Fruit fly (Drosophila melanogaster) whole organism, embryonic: ENCODE measurements around the gene Mical.

ENCODE experiments used
- Asciz ChIP-seq: fragments of 200-800 bp; sonication (Bioruptor generic); optimal IDR thresholded peaks from 2 replicates; lab custom pipeline; 2017; ENCODE audit warnings: missing biosample characterization, mild to moderate bottlenecking, missing genetic modification characterization, missing genetic modification reagents
- CG11504 ChIP-seq: fragments of 200-800 bp; sonication (Bioruptor generic); optimal IDR thresholded peaks from 3 replicates; lab custom pipeline; 2019; ENCODE audit warnings: missing biosample characterization, mild to moderate bottlenecking, missing genetic modification characterization, moderate library complexity
- CG12219 ChIP-seq: fragments of 200-800 bp; sonication (Bioruptor generic); optimal IDR thresholded peaks from 3 replicates; lab custom pipeline; 2018; ENCODE audit warnings: missing biosample characterization, mild to moderate bottlenecking, missing genetic modification characterization
- CG14710 ChIP-seq: fragments of 200-800 bp; sonication (Bioruptor generic); optimal IDR thresholded peaks from 3 replicates; lab custom pipeline; 2019; ENCODE audit warnings: missing biosample characterization, mild to moderate bottlenecking, missing genetic modification characterization, moderate library complexity
- CG14965 ChIP-seq: fragments of 200-800 bp; sonication (Bioruptor generic); optimal IDR thresholded peaks from 2 replicates; lab custom pipeline; 2016; ENCODE audit warnings: missing biosample characterization, missing genetic modification characterization, borderline replicate concordance
- CG15514 ChIP-seq: fragments of 200-800 bp; sonication (Bioruptor generic); optimal IDR thresholded peaks from 3 replicates; lab custom pipeline; 2017; ENCODE audit warnings: missing biosample characterization, missing genetic modification characterization, mild to moderate bottlenecking, moderate library complexity, missing genetic modification reagents
- CG1603 ChIP-seq: fragments of 200-800 bp; sonication (Bioruptor generic); optimal IDR thresholded peaks from 2 replicates; lab custom pipeline; 2019; ENCODE audit warnings: missing biosample characterization, mild to moderate bottlenecking, missing genetic modification characterization, moderate library complexity
- CG17359 ChIP-seq: fragments of 200-800 bp; sonication (Bioruptor generic); optimal IDR thresholded peaks from 3 replicates; lab custom pipeline; 2018; ENCODE audit warnings: missing biosample characterization, mild to moderate bottlenecking, missing genetic modification characterization, moderate library complexity
- CG17385 ChIP-seq: fragments of 200-800 bp; sonication (Bioruptor generic); optimal IDR thresholded peaks from 3 replicates; lab custom pipeline; 2018; ENCODE audit warnings: missing biosample characterization, mild to moderate bottlenecking, missing genetic modification characterization
- CG1832 ChIP-seq: fragments of 200-800 bp; sonication (Bioruptor generic); optimal IDR thresholded peaks from 2 replicates; lab custom pipeline; 2017; ENCODE audit warnings: missing biosample characterization, mild to moderate bottlenecking, missing genetic modification characterization, inconsistent platforms
- CG2129 ChIP-seq: fragments of 200-800 bp; sonication (Bioruptor generic); IDR thresholded peaks from 2 replicates; pipeline ENCODE4 v1.3.6; 2022; ENCODE audit warnings: missing biosample characterization, missing genetic modification characterization; ENCODE audit not compliant: partially characterized antibody
- CG2199 ChIP-seq: fragments of 200-800 bp; sonication (Bioruptor generic); IDR thresholded peaks from 3 replicates; pipeline ENCODE4 v1.3.6; 2022; ENCODE audit warnings: missing biosample characterization, missing genetic modification characterization
- CG30403 ChIP-seq: fragments of 200-800 bp; sonication (Bioruptor generic); optimal IDR thresholded peaks from 3 replicates; lab custom pipeline; 2016; ENCODE audit warnings: missing biosample characterization, missing genetic modification characterization
- CG34376 ChIP-seq: fragments of 200-800 bp; sonication (Bioruptor generic); optimal IDR thresholded peaks from 2 replicates; lab custom pipeline; 2018; ENCODE audit warnings: missing biosample characterization, mild to moderate bottlenecking, missing genetic modification characterization
- CG3838 ChIP-seq: fragments of 200-800 bp; sonication (Bioruptor generic); optimal IDR thresholded peaks from 3 replicates; lab custom pipeline; 2016; ENCODE audit warnings: missing biosample characterization, missing genetic modification characterization
- CG6175 ChIP-seq: fragments of 200-800 bp; sonication (Bioruptor generic); IDR thresholded peaks from 3 replicates; pipeline ENCODE4 v1.3.6; 2022; ENCODE audit warnings: missing biosample characterization, missing genetic modification characterization
- CTCF ChIP-seq: fragments of 200-800 bp; sonication (Bioruptor generic); optimal IDR thresholded peaks from 2 replicates; lab custom pipeline; 2017; ENCODE audit warnings: missing biosample characterization, mild to moderate bottlenecking, missing genetic modification characterization, moderate library complexity
- Dad ChIP-seq: fragments of 200-800 bp; sonication (Bioruptor generic); optimal IDR thresholded peaks from 3 replicates; lab custom pipeline; 2016; ENCODE audit warnings: missing biosample characterization, missing genetic modification characterization
- Dll ChIP-seq: fragments of 200-800 bp; sonication (Bioruptor generic); IDR thresholded peaks from 4 replicates; pipeline ENCODE4 v1.3.6; 2022; ENCODE audit warnings: missing biosample characterization, missing genetic modification characterization; ENCODE audit not compliant: partially characterized antibody
- Drgx ChIP-seq: fragments of 200-800 bp; sonication (Bioruptor generic); IDR thresholded peaks from 2 replicates; pipeline ENCODE4 v1.3.6; 2022; ENCODE audit warnings: missing biosample characterization, missing genetic modification characterization
- Ets97D ChIP-seq: fragments of 200-800 bp; sonication (Bioruptor generic); optimal IDR thresholded peaks from 3 replicates; lab custom pipeline; 2016; ENCODE audit warnings: missing biosample characterization, missing genetic modification characterization
- Fer1 ChIP-seq: fragments of 200-800 bp; sonication (Bioruptor generic); optimal IDR thresholded peaks from 2 replicates; lab custom pipeline; 2017; ENCODE audit warnings: missing biosample characterization, mild to moderate bottlenecking, missing genetic modification characterization
- Hmx ChIP-seq: fragments of 200-800 bp; sonication (Bioruptor generic); optimal IDR thresholded peaks from 2 replicates; lab custom pipeline; 2016; ENCODE audit warnings: missing biosample characterization, missing genetic modification characterization
- Kr ChIP-seq: fragments of 200-800 bp; sonication (Bioruptor generic); optimal IDR thresholded peaks from 2 replicates; lab custom pipeline; 2017; ENCODE audit warnings: missing biosample characterization, mild to moderate bottlenecking, missing genetic modification characterization
- MTF-1 ChIP-seq: fragments of 200-800 bp; sonication (Bioruptor generic); optimal IDR thresholded peaks from 2 replicates; lab custom pipeline; 2018; ENCODE audit warnings: missing biosample characterization, mild to moderate bottlenecking, missing genetic modification characterization, borderline replicate concordance
- Med ChIP-seq: fragments of 200-800 bp; sonication (Bioruptor generic); peaks from one replicate; lab custom pipeline; 2016; ENCODE audit warnings: missing biosample characterization, missing genetic modification characterization, mild to moderate bottlenecking, inconsistent platforms, moderate library complexity
- Myb ChIP-seq: fragments of 200-800 bp; sonication (Bioruptor generic); optimal IDR thresholded peaks from 2 replicates; lab custom pipeline; 2016; ENCODE audit warnings: missing biosample characterization, missing genetic modification characterization
- Poxn ChIP-seq: fragments of 200-800 bp; sonication (Bioruptor generic); IDR thresholded peaks from 2 replicates; pipeline ENCODE4 v1.3.6; 2022; ENCODE audit warnings: missing biosample characterization, missing genetic modification characterization
- Rfx ChIP-seq: fragments of 200-800 bp; sonication (Bioruptor generic); IDR thresholded peaks from 2 replicates; pipeline ENCODE4 v1.3.6; 2022; ENCODE audit warnings: missing biosample characterization, missing genetic modification characterization
- Spps ChIP-seq: fragments of 200-800 bp; sonication (Bioruptor generic); optimal IDR thresholded peaks from 2 replicates; lab custom pipeline; 2018; ENCODE audit warnings: missing biosample characterization, mild to moderate bottlenecking, missing genetic modification characterization
- TFAM ChIP-seq: fragments of 200-800 bp; sonication (Bioruptor generic); optimal IDR thresholded peaks from 2 replicates; lab custom pipeline; 2017; ENCODE audit warnings: missing biosample characterization, missing genetic modification characterization, inconsistent platforms
- Taf1 ChIP-seq: fragments of 200-800 bp; sonication (Bioruptor generic); IDR thresholded peaks from 2 replicates; pipeline ENCODE4 v1.3.6; 2022; ENCODE audit warnings: missing biosample characterization, missing genetic modification characterization
- Vsx1 ChIP-seq: fragments of 200-800 bp; sonication (Bioruptor generic); optimal IDR thresholded peaks from 2 replicates; lab custom pipeline; 2017; ENCODE audit warnings: missing biosample characterization, mild to moderate bottlenecking, missing genetic modification characterization, missing genetic modification reagents
- ab ChIP-seq: fragments of 200-800 bp; sonication (Bioruptor generic); optimal IDR thresholded peaks from 2 replicates; lab custom pipeline; 2016; ENCODE audit warnings: missing biosample characterization, missing genetic modification characterization
- al ChIP-seq: fragments of 200-800 bp; sonication (Bioruptor generic); IDR thresholded peaks from 2 replicates; pipeline ENCODE4 v1.3.6; 2022; ENCODE audit warnings: missing biosample characterization, missing genetic modification characterization
- cas ChIP-seq: fragments of 200-800 bp; sonication (Bioruptor generic); IDR thresholded peaks from 2 replicates; pipeline ENCODE4 v1.3.6; 2022; ENCODE audit warnings: missing biosample characterization, missing genetic modification characterization
- chinmo ChIP-seq: fragments of 200-800 bp; sonication (Bioruptor generic); IDR thresholded peaks from 4 replicates; pipeline ENCODE4 v1.3.6; 2022; ENCODE audit warnings: missing biosample characterization, missing genetic modification characterization; ENCODE audit not compliant: partially characterized antibody
- chm ChIP-seq: fragments of 200-800 bp; sonication (Bioruptor generic); IDR thresholded peaks from 2 replicates; pipeline ENCODE4 v1.3.6; 2022; ENCODE audit warnings: missing biosample characterization, missing genetic modification characterization
- chn ChIP-seq: fragments of 200-800 bp; sonication (Bioruptor generic); optimal IDR thresholded peaks from 2 replicates; lab custom pipeline; 2016; ENCODE audit warnings: missing biosample characterization, missing genetic modification characterization
- crc ChIP-seq: fragments of 200-800 bp; sonication (Bioruptor generic); optimal IDR thresholded peaks from 2 replicates; lab custom pipeline; 2016; ENCODE audit warnings: missing biosample characterization, missing genetic modification characterization
- eve ChIP-seq, 2 experiments: fragments of >200 bp; optimal IDR thresholded peaks; 2 replicates each; lab custom pipeline; 2017; ENCODE audit warnings: missing biosample characterization in 2 of 2, missing genetic modification characterization in 2 of 2
- kay ChIP-seq: fragments of 200-800 bp; sonication (Bioruptor generic); optimal IDR thresholded peaks from 2 replicates; lab custom pipeline; 2016; ENCODE audit warnings: missing biosample characterization, missing genetic modification characterization
- mld ChIP-seq: fragments of 200-800 bp; sonication (Bioruptor generic); IDR thresholded peaks from 3 replicates; pipeline ENCODE4 v1.3.6; 2022; ENCODE audit warnings: missing biosample characterization, missing genetic modification characterization; ENCODE audit not compliant: partially characterized antibody
- nmo ChIP-seq: fragments of 200-800 bp; sonication (Bioruptor generic); optimal IDR thresholded peaks from 2 replicates; lab custom pipeline; 2018; ENCODE audit warnings: missing biosample characterization, mild to moderate bottlenecking, missing genetic modification characterization, moderate library complexity
- pho ChIP-seq: fragments of 200-800 bp; sonication (Bioruptor generic); optimal IDR thresholded peaks from 2 replicates; lab custom pipeline; 2016; ENCODE audit warnings: missing biosample characterization, missing genetic modification characterization
- sqz ChIP-seq: fragments of 200-800 bp; sonication (Bioruptor generic); optimal IDR thresholded peaks from 3 replicates; lab custom pipeline; 2018; ENCODE audit warnings: missing biosample characterization, mild to moderate bottlenecking, missing genetic modification characterization
- stwl ChIP-seq: fragments of 200-800 bp; sonication (Bioruptor generic); optimal IDR thresholded peaks from 3 replicates; lab custom pipeline; 2018; ENCODE audit warnings: missing biosample characterization, mild to moderate bottlenecking, missing genetic modification characterization, moderate library complexity
- tgo ChIP-seq: fragments of 200-800 bp; sonication (Bioruptor generic); IDR thresholded peaks from 3 replicates; pipeline ENCODE4 v1.3.6; 2022; ENCODE audit warnings: missing biosample characterization, missing genetic modification characterization
- ttk ChIP-seq: fragments of 200-800 bp; sonication (Bioruptor generic); IDR thresholded peaks from 2 replicates; pipeline ENCODE4 v2.1.2; 2022; ENCODE audit warnings: missing biosample characterization, missing genetic modification characterization
- unpg ChIP-seq: fragments of 200-800 bp; sonication (Bioruptor generic); optimal IDR thresholded peaks from 3 replicates; lab custom pipeline; 2018; ENCODE audit warnings: missing biosample characterization, mild to moderate bottlenecking, missing genetic modification characterization, moderate library complexity
- zen ChIP-seq: fragments of 200-800 bp; sonication (Bioruptor generic); optimal IDR thresholded peaks from 3 replicates; lab custom pipeline; 2018; ENCODE audit warnings: missing biosample characterization, mild to moderate bottlenecking, missing genetic modification characterization, moderate library complexity

Gene Mical

DNA sequence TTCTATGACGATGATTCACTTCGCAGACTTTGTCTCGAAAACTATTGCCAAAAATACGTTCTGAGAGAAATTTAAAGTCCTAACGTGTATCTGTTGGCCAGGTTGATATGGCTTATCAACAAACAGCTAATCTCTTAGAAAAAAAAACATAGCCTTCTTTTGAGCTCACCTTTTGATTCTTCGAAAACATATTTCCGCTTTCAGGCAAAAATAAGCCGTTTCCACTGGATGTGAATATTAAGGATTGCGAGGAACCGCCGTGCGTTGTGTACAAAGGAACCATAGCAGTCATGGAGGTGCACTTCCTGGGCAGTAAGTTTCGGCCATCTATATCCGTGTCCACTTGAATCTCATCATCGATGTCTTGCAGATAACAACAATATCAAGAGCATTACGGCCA lies 10.9 kb upstream of the Mical start (continued):
- TF ChIP-seq Rfx (0 out of 2 replicates have a peak, but pooled peaks have one; percentile 5), Dad (GFP tag; lab: Kevin White, UChicago) (no peak), TFAM (GFP tag; lab: Kevin White, UChicago) (no peak), Hmx (no peak), sqz (no peak), CG1832 (GFP tag; lab: Kevin White, UChicago) (no peak), MTF-1 (GFP tag; lab: Kevin White, UChicago) (peak; percentile 8), CG30403 (no peak), Ets97D (GFP tag; lab: Kevin White, UChicago) (peak; percentile 84), ttk (GFP tag; lab: Robert Waterston, UW) (0 out of 2 replicates have a peak, but pooled peaks have one; percentile 24), kay (GFP tag; lab: Kevin White, UChicago) (no peak), CG17359 (tag; lab: Kevin White, UChicago) (peak; percentile 6), Spps (no peak), Med (GFP tag; lab: Kevin White, UChicago) (peak; percentile 76), Vsx1 (GFP tag; lab: Kevin White, UChicago) (peak; percentile 53), CG1603 (tag; lab: Kevin White, UChicago) (peak; percentile 34), chinmo (GFP tag; lab: Robert Waterston, UW) (no peak), tgo (GFP tag; lab: Robert Waterston, UW) (no peak), unpg (GFP tag; lab: Kevin White, UChicago) (peak; percentile 33), CG2199 (GFP tag; lab: Robert Waterston, UW) (0 out of 3 replicates have a peak, but pooled peaks have one; percentile 61), Fer1 (GFP tag; lab: Kevin White, UChicago) (peak; percentile 26), Dll (GFP tag; lab: Robert Waterston, UW) (no peak), ab (GFP tag; lab: Kevin White, UChicago) (no peak), eve (GFP tag; optimal IDR thresholded peaks at IDR 0.05; lab: Kevin White, UChicago) (no peak), Myb (GFP tag; lab: Kevin White, UChicago) (peak; percentile 42), al (GFP tag; lab: Robert Waterston, UW) (no peak), pho (no peak), stwl (peak; percentile 29), Kr (GFP tag; lab: Kevin White, UChicago) (no peak), CG11504 (tag; lab: Kevin White, UChicago) (peak; percentile 33), zen (tag; lab: Kevin White, UChicago) (peak; percentile 17), crc (no peak), cas (GFP tag; lab: Robert Waterston, UW) (no peak), CG15514 (GFP tag; lab: Kevin White, UChicago) (peak; percentile 21), CG6175 (GFP tag; lab: Robert Waterston, UW) (no peak), nmo (GFP tag; lab: Kevin White, UChicago) (no peak), CG2129 (GFP tag; lab: Robert Waterston, UW) (no peak), CG12219 (peak; percentile 45), CG14965 (GFP tag; lab: Kevin White, UChicago) (no peak), Taf1 (GFP tag; lab: Robert Waterston, UW) (no peak), Asciz (peak; percentile 32), chn (GFP tag; lab: Kevin White, UChicago) (no peak), CG14710 (tag; lab: Kevin White, UChicago) (no peak), CG17385 (GFP tag; lab: Kevin White, UChicago) (peak; percentile 18), CTCF (peak; percentile 0), mld (GFP tag; lab: Robert Waterston, UW) (no peak), CG34376 (no peak), chm (peak; percentile 20; the same call in 1 of the 2 replicates), CG3838 (GFP tag; lab: Kevin White, UChicago) (no peak), Drgx (GFP tag; lab: Robert Waterston, UW) (no peak), Poxn (GFP tag; lab: Robert Waterston, UW) (no peak)
